Worm (Caenorhabditis elegans): ENCODE measurements around the gene ccch-5.

DNA sequence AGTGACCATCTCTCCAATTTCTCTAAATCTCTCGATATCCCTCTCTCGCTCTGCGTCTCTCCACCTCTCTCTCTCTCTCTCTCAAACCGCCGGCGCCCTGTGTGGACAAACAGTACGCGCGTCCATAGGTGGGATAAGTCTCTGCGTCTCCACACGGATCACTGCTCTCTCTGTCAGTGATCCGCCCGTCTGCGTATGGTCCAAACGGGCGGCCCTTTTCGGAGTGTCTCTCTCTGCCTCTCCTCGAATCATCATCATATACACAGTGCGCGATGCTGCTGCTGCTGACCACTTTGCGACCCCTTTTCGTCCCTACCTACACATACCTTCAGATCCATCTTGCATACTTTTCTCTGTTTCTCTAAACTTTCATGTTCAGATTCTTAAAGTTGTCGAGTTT is 47.1 kb upstream of the ccch-5 start:
- TF ChIP-seq blmp-1 (tag; optimal IDR thresholded peaks at IDR 0.05) (no peak), elt-3 (tag; optimal IDR thresholded peaks at IDR 0.05) (no peak), lin-13 (tag; optimal IDR thresholded peaks at IDR 0.05) (no peak), tbx-8 (GFP tag; optimal IDR thresholded peaks at IDR 0.05) (no peak), nhr-76 (tag; optimal IDR thresholded peaks at IDR 0.05) (no peak), ces-1 (GFP tag; optimal IDR thresholded peaks at IDR 0.05) (no peak), nhr-12 (tag; optimal IDR thresholded peaks at IDR 0.05) (no peak)

All from whole organism, mixed stage, embryonic.